Fruit fly (Drosophila melanogaster) whole organism, pupa: ENCODE data around the gene Duox.

ENCODE experiments used
- CG10348 ChIP-seq: fragments of 200-800 bp; sonication (Bioruptor generic); IDR thresholded peaks from 2 replicates; pipeline ENCODE4 v1.3.6; 2022; ENCODE audit warnings: missing biosample characterization, missing genetic modification characterization
- CG12605 ChIP-seq: fragments of 200-800 bp; sonication (Bioruptor generic); IDR thresholded peaks from 2 replicates; pipeline ENCODE4 v1.3.6; 2022; ENCODE audit warnings: missing biosample characterization, missing genetic modification characterization
- CG13204 ChIP-seq: fragments of 200-800 bp; sonication (Bioruptor generic); optimal IDR thresholded peaks from 2 replicates; lab custom pipeline; 2018; ENCODE audit warnings: missing biosample characterization, mild to moderate bottlenecking, missing genetic modification characterization, moderate library complexity
- CG14655 ChIP-seq: fragments of 200-800 bp; sonication (Bioruptor generic); optimal IDR thresholded peaks from 3 replicates; lab custom pipeline; 2017; ENCODE audit warnings: mild to moderate bottlenecking, missing biosample characterization, missing genetic modification reagents, missing genetic modification characterization
- CG15710 ChIP-seq: fragments of 200-800 bp; sonication (Bioruptor generic); optimal IDR thresholded peaks from 2 replicates; lab custom pipeline; 2018; ENCODE audit warnings: missing biosample characterization, mild to moderate bottlenecking, missing genetic modification characterization, moderate library complexity
- CG17806 ChIP-seq: fragments of 200-800 bp; sonication (Bioruptor generic); optimal IDR thresholded peaks from 2 replicates; lab custom pipeline; 2018; ENCODE audit warnings: missing biosample characterization, mild to moderate bottlenecking, missing genetic modification characterization, moderate library complexity
- CG32121 ChIP-seq: fragments of 200-800 bp; sonication (Bioruptor generic); IDR thresholded peaks from 2 replicates; pipeline ENCODE4 v1.3.6; 2022; ENCODE audit warnings: missing biosample characterization, missing genetic modification characterization
- CG34367 ChIP-seq: fragments of 200-800 bp; sonication (Bioruptor generic); optimal IDR thresholded peaks from 2 replicates; lab custom pipeline; 2018; ENCODE audit warnings: missing biosample characterization, mild to moderate bottlenecking, missing genetic modification characterization
- CG4496 ChIP-seq: fragments of 200-800 bp; sonication (Bioruptor generic); IDR thresholded peaks from 3 replicates; pipeline ENCODE4 v1.3.6; 2022; ENCODE audit warnings: missing biosample characterization, missing genetic modification characterization
- CG8159 ChIP-seq: fragments of 200-800 bp; sonication (Bioruptor generic); optimal IDR thresholded peaks from 3 replicates; lab custom pipeline; 2018; ENCODE audit warnings: missing biosample characterization, mild to moderate bottlenecking, missing genetic modification characterization, moderate library complexity
- CG8301 ChIP-seq: fragments of 200-800 bp; sonication (Bioruptor generic); optimal IDR thresholded peaks from 2 replicates; lab custom pipeline; 2018; ENCODE audit warnings: missing biosample characterization, mild to moderate bottlenecking, missing genetic modification characterization
- CG9948 ChIP-seq: fragments of 200-800 bp; sonication (Bioruptor generic); optimal IDR thresholded peaks from 2 replicates; lab custom pipeline; 2018; ENCODE audit warnings: missing biosample characterization, mild to moderate bottlenecking, missing genetic modification characterization, moderate library complexity
- D1 ChIP-seq: fragments of 200-800 bp; sonication (Bioruptor generic); optimal IDR thresholded peaks from 2 replicates; lab custom pipeline; 2018; ENCODE audit warnings: missing biosample characterization, mild to moderate bottlenecking, missing genetic modification characterization, moderate library complexity
- EcR ChIP-seq: fragments of 200-800 bp; sonication (Bioruptor generic); optimal IDR thresholded peaks from 3 replicates; lab custom pipeline; 2019; ENCODE audit warnings: missing biosample characterization, missing genetic modification characterization, mild to moderate bottlenecking, moderate library complexity, missing genetic modification reagents
- Ets98B ChIP-seq: fragments of 200-800 bp; sonication (Bioruptor generic); IDR thresholded peaks from 2 replicates; pipeline ENCODE4 v1.3.6; 2022; ENCODE audit warnings: missing biosample characterization, missing genetic modification characterization
- Pif1A ChIP-seq: fragments of 200-800 bp; sonication (Bioruptor generic); optimal IDR thresholded peaks from 3 replicates; lab custom pipeline; 2016; ENCODE audit warnings: missing biosample characterization, missing genetic modification characterization
- Pif1B ChIP-seq: fragments of 200-800 bp; sonication (Bioruptor generic); optimal IDR thresholded peaks from 3 replicates; lab custom pipeline; 2016; ENCODE audit warnings: missing biosample characterization, missing genetic modification characterization
- Snoo ChIP-seq: fragments of 200-800 bp; sonication (Bioruptor generic); optimal IDR thresholded peaks from 3 replicates; lab custom pipeline; 2017; ENCODE audit warnings: missing biosample characterization, mild to moderate bottlenecking, missing genetic modification characterization, inconsistent platforms
- fd96Ca ChIP-seq: fragments of 200-800 bp; sonication (Bioruptor generic); IDR thresholded peaks from 3 replicates; pipeline ENCODE4 v1.3.6; 2022; ENCODE audit warnings: missing biosample characterization, missing genetic modification characterization
- gl ChIP-seq: fragments of 200-800 bp; sonication (Bioruptor generic); optimal IDR thresholded peaks from 2 replicates; lab custom pipeline; 2018; ENCODE audit warnings: missing biosample characterization, mild to moderate bottlenecking, missing genetic modification characterization
- rn ChIP-seq: fragments of 200-800 bp; sonication (Bioruptor generic); IDR thresholded peaks from 2 replicates; pipeline ENCODE4 v1.3.6; 2022; ENCODE audit warnings: missing biosample characterization, missing genetic modification characterization

Gene Duox

DNA sequence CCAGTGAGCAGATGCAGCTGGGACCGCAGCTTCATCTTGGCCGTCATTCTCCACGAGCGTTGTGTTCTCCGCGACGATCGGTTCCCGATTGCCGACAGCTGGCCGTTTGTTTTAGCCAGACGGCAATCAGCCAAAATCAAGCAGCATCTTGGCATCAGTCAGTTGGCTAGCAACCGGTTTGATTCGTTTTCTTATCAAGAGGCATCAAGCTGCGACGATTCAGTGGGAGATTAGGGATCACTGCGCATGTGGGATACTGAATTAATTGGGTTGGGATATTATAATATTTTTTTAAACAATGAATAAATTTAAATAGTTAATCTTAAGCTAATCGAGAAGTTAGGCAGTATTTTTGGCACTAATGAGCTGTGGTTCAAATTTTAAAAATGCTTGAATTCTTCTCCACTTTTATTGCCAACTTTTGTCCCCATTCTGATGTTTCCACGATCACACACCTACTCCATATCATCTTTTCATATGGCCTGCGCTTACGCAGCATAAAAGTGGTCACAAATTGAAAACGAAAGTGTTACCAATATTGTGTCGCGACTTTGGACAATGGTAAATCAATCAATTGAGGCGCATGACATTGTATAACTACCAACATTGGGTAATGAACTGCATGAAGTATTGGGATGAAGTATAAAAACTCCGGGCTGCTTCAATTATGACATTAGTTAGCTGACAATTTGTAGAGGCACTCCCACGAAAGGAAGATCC lies 7.9 kb upstream of the Duox start, which contains the start of the genes CG3119 and Cpr23B:
Gene CG3119, minus strand, starts transcription at position 92 of the 720 bp plus-strand sequence.
Gene Cpr23B, plus strand, starts transcription at position 670 of the 720 bp plus-strand sequence.
- TF ChIP-seq Snoo (tag; lab: Kevin White, UChicago): no peak

DNA sequence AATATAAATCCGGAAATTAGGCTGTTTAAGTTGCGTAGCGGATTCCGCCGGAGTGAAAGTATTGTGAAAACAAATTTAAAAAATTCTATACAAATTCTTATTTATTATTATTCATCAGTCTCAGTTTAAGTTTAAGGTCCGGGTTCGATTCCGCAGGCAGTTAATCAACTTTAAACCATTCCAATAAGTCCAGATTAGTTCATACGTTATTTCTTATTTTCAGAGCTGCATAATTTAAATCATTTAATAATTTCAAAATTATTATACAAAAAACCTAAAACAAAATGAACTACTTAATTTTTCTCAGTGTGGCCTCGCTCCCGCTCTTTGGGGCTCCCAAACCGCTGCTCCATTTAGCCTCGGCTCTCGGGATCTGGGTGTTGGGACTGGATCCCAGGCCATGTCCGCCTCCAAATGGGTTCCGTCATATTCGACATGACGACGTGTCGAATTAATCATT lies 323 bp upstream of the Duox start:
- TF ChIP-seq CG34367 (peak; percentile 87), CG32121 (GFP tag; lab: Robert Waterston, UW) (peak; percentile 84), Pif1A (GFP tag; lab: Kevin White, UChicago) (peak; percentile 88), gl (tag; lab: Kevin White, UChicago) (peak; percentile 67), Pif1B (GFP tag; lab: Kevin White, UChicago) (peak; percentile 90), D1 (tag; lab: Kevin White, UChicago) (peak; percentile 96), CG4496 (GFP tag; lab: Robert Waterston, UW) (no peak; the same call in 1 of the 3 replicates), EcR (GFP tag; lab: Kevin White, UChicago) (no peak), CG14655 (peak; percentile 98), CG13204 (GFP tag; lab: Kevin White, UChicago) (peak; percentile 58), CG8159 (tag; lab: Kevin White, UChicago) (peak; percentile 96), CG17806 (tag; lab: Kevin White, UChicago) (peak; percentile 90), Ets98B (GFP tag; lab: Robert Waterston, UW) (peak; percentile 59; the same call in 1 of the 2 replicates), fd96Ca (peak; percentile 88), CG8301 (tag; lab: Kevin White, UChicago) (peak; percentile 95), CG10348 (GFP tag; lab: Robert Waterston, UW) (peak; percentile 54), CG12605 (GFP tag; lab: Robert Waterston, UW) (0 out of 2 replicates have a peak, but pooled peaks have one; percentile 22), Snoo (tag; lab: Kevin White, UChicago) (peak; percentile 93), CG15710 (tag; lab: Kevin White, UChicago) (peak; percentile 95), rn (GFP tag; lab: Robert Waterston, UW) (peak; percentile 67), CG9948 (tag; lab: Kevin White, UChicago) (peak; percentile 95)

DNA sequence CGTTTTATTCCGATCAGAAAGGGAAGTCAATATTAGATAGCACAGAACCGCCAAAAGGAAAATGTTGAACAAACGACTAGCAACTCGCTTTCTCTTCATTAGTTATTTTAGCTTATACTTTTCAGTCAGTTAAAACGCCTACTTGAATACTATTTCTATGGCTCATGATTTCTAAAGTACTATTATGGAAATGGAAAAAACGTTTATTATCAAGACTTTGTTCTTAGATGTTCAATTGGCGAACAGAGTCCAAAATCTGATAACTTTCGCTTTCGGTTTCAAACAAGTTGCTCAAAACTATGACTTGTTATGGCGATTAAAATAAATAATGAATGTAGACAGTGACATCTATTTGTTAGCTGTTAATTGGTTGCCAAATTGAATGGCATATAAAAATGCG lies 4.6 kb downstream of the Duox start, which contains the start of gene CG3123:
Gene CG3123, minus strand, starts transcription at position 101 of the 400 bp plus-strand sequence.
- TF ChIP-seq D1 (tag; lab: Kevin White, UChicago): no peak
- no peak for TF ChIP-seq CG13204 (GFP tag; lab: Kevin White, UChicago)
- TF ChIP-seq rn (GFP tag; lab: Robert Waterston, UW): no peak
- no peak for TF ChIP-seq CG9948 (tag; lab: Kevin White, UChicago)
- no peak for TF ChIP-seq EcR (GFP tag; lab: Kevin White, UChicago)
- no peak for TF ChIP-seq Pif1A (GFP tag; lab: Kevin White, UChicago)
- TF ChIP-seq Ets98B (GFP tag; lab: Robert Waterston, UW): no peak
- TF ChIP-seq gl (tag; lab: Kevin White, UChicago): no peak
- no peak for TF ChIP-seq CG15710 (tag; lab: Kevin White, UChicago)
- no peak for TF ChIP-seq Snoo (tag; lab: Kevin White, UChicago)
- no peak for TF ChIP-seq CG14655
- TF ChIP-seq CG12605 (GFP tag; lab: Robert Waterston, UW): no peak
- TF ChIP-seq CG8301 (tag; lab: Kevin White, UChicago): no peak
- TF ChIP-seq CG32121 (GFP tag; lab: Robert Waterston, UW): no peak
- no peak for TF ChIP-seq CG34367
- no peak for TF ChIP-seq CG17806 (tag; lab: Kevin White, UChicago)
- TF ChIP-seq Pif1B (GFP tag; lab: Kevin White, UChicago): no peak
- no peak for TF ChIP-seq fd96Ca
- no peak for TF ChIP-seq CG10348 (GFP tag; lab: Robert Waterston, UW)

DNA sequence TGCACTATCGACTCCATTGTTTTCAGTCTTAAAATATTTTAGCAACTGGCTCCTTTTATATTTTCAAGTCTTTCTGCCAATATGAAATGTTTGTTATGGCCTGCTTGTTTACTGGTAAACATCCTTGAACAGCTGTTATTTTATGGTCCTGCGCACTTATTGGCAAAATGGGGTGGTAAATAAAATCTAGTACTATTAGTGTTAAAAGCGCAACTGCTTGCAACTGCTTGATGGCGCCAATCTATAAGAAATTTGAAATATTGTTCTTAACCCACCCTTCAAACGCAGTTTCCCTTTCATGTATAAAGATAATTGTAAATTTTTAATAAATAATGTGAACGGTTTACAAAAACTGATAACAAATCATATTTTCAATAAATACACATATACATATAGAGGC lies 14.4 kb downstream of the Duox start, which contains the start of gene G6P:
Gene G6P, minus strand, starts transcription at position 88 of the 400 bp plus-strand sequence.
- TF ChIP-seq CG8301 (tag; lab: Kevin White, UChicago): no peak
- TF ChIP-seq Pif1A (GFP tag; lab: Kevin White, UChicago): no peak
- TF ChIP-seq fd96Ca: no peak
- TF ChIP-seq CG10348 (GFP tag; lab: Robert Waterston, UW): no peak
- no peak for TF ChIP-seq Ets98B (GFP tag; lab: Robert Waterston, UW)
- no peak for TF ChIP-seq CG13204 (GFP tag; lab: Kevin White, UChicago)
- TF ChIP-seq CG8159 (tag; lab: Kevin White, UChicago): no peak
- no peak for TF ChIP-seq CG14655
- no peak for TF ChIP-seq gl (tag; lab: Kevin White, UChicago)
- TF ChIP-seq CG12605 (GFP tag; lab: Robert Waterston, UW): no peak
- no peak for TF ChIP-seq EcR (GFP tag; lab: Kevin White, UChicago)
- no peak for TF ChIP-seq CG34367
- no peak for TF ChIP-seq CG32121 (GFP tag; lab: Robert Waterston, UW)
- TF ChIP-seq D1 (tag; lab: Kevin White, UChicago): no peak
- no peak for TF ChIP-seq CG9948 (tag; lab: Kevin White, UChicago)
- TF ChIP-seq Pif1B (GFP tag; lab: Kevin White, UChicago): no peak
- TF ChIP-seq CG4496 (GFP tag; lab: Robert Waterston, UW): no peak
- no peak for TF ChIP-seq rn (GFP tag; lab: Robert Waterston, UW)
- TF ChIP-seq CG17806 (tag; lab: Kevin White, UChicago): no peak
- TF ChIP-seq CG15710 (tag; lab: Kevin White, UChicago): no peak
- TF ChIP-seq, all 21 proteins: peak for 0

DNA sequence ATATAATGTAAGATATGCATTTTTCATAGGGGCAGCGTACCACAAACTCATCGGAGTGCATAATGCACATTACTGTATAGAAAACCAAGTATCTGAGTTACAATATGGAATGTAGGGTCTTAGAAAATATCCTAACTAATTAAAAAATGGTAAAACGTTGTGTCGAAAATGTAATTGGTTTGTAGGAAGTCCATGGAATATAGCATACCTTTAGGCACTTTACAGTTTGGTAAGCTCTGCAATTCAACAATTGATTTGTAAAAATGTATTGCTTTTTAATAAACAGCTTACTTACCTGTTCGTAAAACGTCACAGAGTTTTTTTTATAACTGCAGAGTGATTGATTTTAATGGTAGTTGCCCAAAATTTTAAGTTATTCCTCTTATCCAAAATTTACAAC lies 17.9 kb downstream of the Duox start, which contains the start of gene CG2964:
Gene CG2964, plus strand, starts transcription at position 301 of the 400 bp plus-strand sequence.
- TF ChIP-seq D1 (tag; lab: Kevin White, UChicago) (no peak), EcR (GFP tag; lab: Kevin White, UChicago) (no peak), CG12605 (GFP tag; lab: Robert Waterston, UW) (no peak), fd96Ca (no peak), CG9948 (tag; lab: Kevin White, UChicago) (no peak)
